Fruit fly (Drosophila melanogaster) whole organism, adult: ENCODE measurements around the gene Tim17a2.

Source experiments
- CG11617 ChIP-seq: fragments of 200-800 bp; sonication (Bioruptor generic); optimal IDR thresholded peaks from 2 replicates; lab custom pipeline; 2017; ENCODE audit warnings: mild to moderate bottlenecking, missing biosample characterization, missing genetic modification reagents, missing genetic modification characterization
- CG12768 ChIP-seq: fragments of 200-800 bp; sonication (Bioruptor generic); optimal IDR thresholded peaks from 2 replicates; lab custom pipeline; 2017; ENCODE audit warnings: missing biosample characterization, missing genetic modification characterization, mild to moderate bottlenecking, moderate library complexity, missing genetic modification reagents
- CG14711 ChIP-seq: fragments of 200-800 bp; sonication (Bioruptor generic); optimal IDR thresholded peaks from 2 replicates; lab custom pipeline; 2018; ENCODE audit warnings: missing biosample characterization, mild to moderate bottlenecking, missing genetic modification characterization, moderate library complexity
- CG1620 ChIP-seq: fragments of 200-800 bp; sonication (Bioruptor generic); optimal IDR thresholded peaks from 2 replicates; lab custom pipeline; 2016; ENCODE audit warnings: missing biosample characterization, missing genetic modification characterization
- CG33017 ChIP-seq: fragments of 200-800 bp; sonication (Bioruptor generic); optimal IDR thresholded peaks from 2 replicates; lab custom pipeline; 2018; ENCODE audit warnings: missing biosample characterization, mild to moderate bottlenecking, missing genetic modification characterization, moderate library complexity
- CG5204 ChIP-seq: fragments of 200-800 bp; sonication (Bioruptor generic); optimal IDR thresholded peaks from 2 replicates; lab custom pipeline; 2016; ENCODE audit warnings: missing biosample characterization, missing genetic modification characterization
- CG7045 ChIP-seq: fragments of 200-800 bp; sonication (Bioruptor generic); optimal IDR thresholded peaks from 2 replicates; lab custom pipeline; 2017; ENCODE audit warnings: missing biosample characterization, mild to moderate bottlenecking, missing genetic modification characterization
- CG7101 ChIP-seq: fragments of 200-800 bp; sonication (Bioruptor generic); optimal IDR thresholded peaks from 2 replicates; lab custom pipeline; 2018; ENCODE audit warnings: missing biosample characterization, mild to moderate bottlenecking, missing genetic modification characterization, moderate library complexity
- Clk ChIP-seq: fragments of 200-800 bp; sonication (Bioruptor generic); optimal IDR thresholded peaks from 2 replicates; lab custom pipeline; 2017; ENCODE audit warnings: missing biosample characterization, missing genetic modification characterization
- Crg-1 ChIP-seq: fragments of 200-800 bp; sonication (Bioruptor generic); optimal IDR thresholded peaks from 2 replicates; lab custom pipeline; 2016; ENCODE audit warnings: missing biosample characterization, missing genetic modification characterization
- Hr96 ChIP-seq: fragments of 200-800 bp; sonication (Bioruptor generic); optimal IDR thresholded peaks from 2 replicates; lab custom pipeline; 2016; ENCODE audit warnings: missing biosample characterization, missing genetic modification characterization
- Mnt ChIP-seq: fragments of 200-800 bp; sonication (Bioruptor generic); optimal IDR thresholded peaks from 2 replicates; lab custom pipeline; 2016; ENCODE audit warnings: missing biosample characterization, mild to moderate bottlenecking, missing genetic modification characterization
- bab1 ChIP-seq: fragments of 200-800 bp; sonication (Bioruptor generic); optimal IDR thresholded peaks from 3 replicates; lab custom pipeline; 2019; ENCODE audit warnings: missing biosample characterization, mild to moderate bottlenecking, missing genetic modification characterization, moderate library complexity
- cic ChIP-seq: fragments of 200-800 bp; sonication (Bioruptor generic); optimal IDR thresholded peaks from 2 replicates; lab custom pipeline; 2017; ENCODE audit warnings: missing biosample characterization, mild to moderate bottlenecking, missing genetic modification characterization, moderate library complexity
- cnc ChIP-seq, 2 experiments: fragments of >200 bp; optimal IDR thresholded peaks; 2 replicates each; lab custom pipeline; 2017
- kay ChIP-seq: fragments of 200-800 bp; sonication (Bioruptor generic); peaks from one replicate; lab custom pipeline; 2016; ENCODE audit warnings: missing biosample characterization, missing genetic modification characterization, borderline replicate concordance
- ovo ChIP-seq: fragments of 200-800 bp; sonication (Bioruptor generic); optimal IDR thresholded peaks from 2 replicates; lab custom pipeline; 2016; ENCODE audit warnings: missing biosample characterization, missing genetic modification characterization
- pad ChIP-seq: fragments of 200-800 bp; sonication (Bioruptor generic); optimal IDR thresholded peaks from 3 replicates; lab custom pipeline; 2017; ENCODE audit warnings: missing biosample characterization, missing genetic modification characterization, mild to moderate bottlenecking, moderate library complexity, missing genetic modification reagents
- tj ChIP-seq: fragments of 200-800 bp; sonication (Bioruptor generic); optimal IDR thresholded peaks from 3 replicates; lab custom pipeline; 2017; ENCODE audit warnings: missing biosample characterization, mild to moderate bottlenecking, missing genetic modification characterization, moderate library complexity
- toe ChIP-seq: fragments of 200-800 bp; sonication (Bioruptor generic); optimal IDR thresholded peaks from 2 replicates; lab custom pipeline; 2016; ENCODE audit warnings: missing biosample characterization, missing genetic modification characterization

Tim17a2 gene

DNA sequence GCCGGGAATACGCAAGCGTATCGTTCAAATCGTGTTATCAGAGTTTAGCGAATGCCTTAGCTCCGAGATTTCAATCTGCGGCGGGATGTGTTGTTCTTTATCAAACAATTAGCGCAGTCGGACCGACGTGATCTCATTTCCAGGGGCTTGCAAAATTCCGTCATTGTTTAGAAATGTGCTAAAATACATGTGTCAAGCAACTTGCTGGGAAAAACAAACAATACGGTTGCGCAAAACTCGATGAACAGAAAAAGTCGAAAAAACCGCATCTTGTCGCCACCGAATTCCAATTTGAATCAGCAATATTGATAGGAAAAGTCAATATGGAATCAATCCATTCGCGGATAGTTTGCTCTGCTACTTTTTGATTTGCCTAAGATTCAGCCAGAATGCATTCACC is at the start of gene Tim17a2:
Gene Tim17a2, minus strand, starts transcription at position 101 of the 400 bp plus-strand sequence.
- no peak for TF ChIP-seq Clk (GFP tag; lab: Kevin White, UChicago)

DNA sequence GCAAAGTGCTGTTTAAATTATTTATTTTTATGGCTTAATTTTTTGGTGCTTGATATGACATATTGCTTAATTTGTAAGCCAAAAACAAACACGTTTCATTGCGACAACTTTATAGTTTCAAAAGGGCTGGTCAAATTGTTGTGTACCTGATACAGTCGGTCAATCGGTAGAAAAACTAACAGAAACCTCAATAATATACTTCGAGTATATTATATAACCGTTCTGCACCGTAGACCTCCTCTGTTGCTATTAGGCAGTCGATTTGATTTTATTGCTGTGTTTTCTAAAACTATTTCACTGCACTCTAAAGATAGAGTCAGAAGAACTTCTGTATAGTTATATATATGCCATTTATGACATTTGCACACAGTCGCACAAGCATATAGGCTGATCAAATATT is 47.8 kb upstream of the Tim17a2 start:
- TF ChIP-seq kay (GFP tag; lab: Kevin White, UChicago) (peak; percentile 73), CG12768 (no peak)

DNA sequence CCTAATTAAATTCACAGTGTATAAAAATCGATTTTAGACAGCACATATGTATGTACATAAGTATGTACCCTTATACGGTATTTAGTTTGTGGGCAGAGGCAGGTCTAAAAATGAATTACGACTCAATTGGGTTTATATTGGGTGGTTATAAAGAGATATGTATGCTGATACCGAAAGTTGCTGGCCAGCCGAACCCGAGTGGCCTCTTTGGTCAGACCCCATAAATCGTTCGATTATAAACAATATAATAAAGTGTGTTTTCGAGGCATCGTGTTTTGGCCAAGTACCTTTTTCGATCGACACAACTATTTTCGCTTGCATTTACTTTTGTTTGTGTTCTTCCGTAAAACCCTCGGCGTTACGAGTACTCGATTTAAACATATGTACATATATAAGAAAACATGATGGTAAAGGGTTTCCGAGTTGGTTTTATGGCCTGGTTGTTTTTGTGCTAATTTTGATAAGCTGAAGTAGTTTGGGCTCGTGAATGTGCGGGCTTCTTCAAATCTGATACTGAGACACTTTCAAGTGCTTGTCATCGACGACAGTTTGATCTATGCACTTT is 46.8 kb upstream of the Tim17a2 start:
- TF ChIP-seq CG11617 (GFP tag; lab: Kevin White, UChicago) (no peak), CG14711 (tag; lab: Kevin White, UChicago) (no peak), kay (GFP tag; lab: Kevin White, UChicago) (peak; percentile 89), cic (GFP tag; lab: Kevin White, UChicago) (peak; percentile 49), CG7101 (tag; lab: Kevin White, UChicago) (no peak), ovo (GFP tag; lab: Kevin White, UChicago) (no peak), pad (peak; percentile 5)

DNA sequence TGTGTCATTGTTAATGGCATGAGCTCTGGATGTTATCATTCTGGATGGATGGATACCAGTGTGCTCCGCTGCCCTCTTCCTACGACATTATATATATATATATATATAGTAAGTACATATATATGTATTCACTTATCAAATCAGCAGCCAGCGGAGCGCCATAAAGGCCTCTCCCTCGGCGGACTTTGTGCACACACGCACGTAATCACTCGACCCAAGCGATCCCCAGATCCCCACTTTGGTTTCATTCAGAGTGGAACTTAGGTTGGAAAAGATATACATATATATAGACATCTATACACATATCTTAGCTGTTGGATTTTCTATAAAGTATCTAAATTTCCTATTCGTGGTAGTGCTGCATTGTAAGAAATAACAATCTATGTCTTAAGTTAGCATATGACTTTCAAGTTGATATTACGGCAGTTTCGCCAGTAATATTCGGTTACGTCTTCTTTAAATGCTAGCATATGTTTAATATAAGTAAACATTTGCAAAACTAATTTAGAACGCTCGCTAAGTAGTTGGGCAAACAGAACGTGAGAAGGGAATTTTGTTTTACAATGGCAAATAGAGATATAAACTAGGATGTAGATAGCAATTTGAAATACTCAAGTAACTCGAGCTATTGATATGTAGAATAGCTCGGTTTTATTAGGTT is 45.8 kb upstream of the Tim17a2 start:
- TF ChIP-seq kay (GFP tag; lab: Kevin White, UChicago) (peak; percentile 66), Mnt (GFP tag; lab: Kevin White, UChicago) (no peak), tj (GFP tag; lab: Kevin White, UChicago) (no peak)

DNA sequence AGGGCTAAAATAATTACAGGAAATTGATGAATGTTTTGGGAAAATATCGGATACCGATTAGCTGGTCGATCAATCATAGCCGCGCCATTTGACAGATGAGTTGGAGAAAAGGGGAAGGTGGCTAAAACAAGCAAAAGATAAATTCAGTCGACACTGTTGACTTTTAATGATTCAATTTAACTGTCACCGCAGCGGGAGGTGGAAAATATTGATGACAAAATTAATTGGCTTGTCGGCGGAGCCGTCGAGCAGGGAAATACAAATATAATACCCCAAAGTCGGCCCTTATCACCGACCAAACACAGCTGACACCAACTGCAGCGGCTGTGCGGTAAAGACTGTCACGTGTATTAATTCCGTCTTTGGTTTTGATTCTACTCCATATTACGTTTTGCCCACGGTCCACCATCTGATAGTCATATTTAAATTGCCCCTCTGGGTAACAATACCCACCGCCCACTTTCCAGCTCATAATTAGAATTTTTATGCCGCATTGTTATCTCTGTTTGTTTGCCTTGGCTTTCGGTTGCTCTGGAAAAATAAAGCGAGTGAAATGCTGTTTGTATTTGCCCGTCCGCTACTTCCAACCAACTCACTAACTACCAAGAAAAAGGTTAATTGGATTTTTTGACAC is 43.5 kb upstream of the Tim17a2 start:
- TF ChIP-seq bab1 (no peak), Mnt (GFP tag; lab: Kevin White, UChicago) (no peak), toe (GFP tag; lab: Kevin White, UChicago) (no peak), CG5204 (GFP tag; lab: Kevin White, UChicago) (no peak), ovo (GFP tag; lab: Kevin White, UChicago) (no peak), CG7045 (no peak), CG1620 (no peak), tj (GFP tag; lab: Kevin White, UChicago) (no peak), kay (GFP tag; lab: Kevin White, UChicago) (peak; percentile 87), cic (GFP tag; lab: Kevin White, UChicago) (peak; percentile 44), Clk (GFP tag; lab: Kevin White, UChicago) (no peak), CG33017 (no peak), CG12768 (peak; percentile 10), Crg-1 (GFP tag; lab: Kevin White, UChicago) (no peak)

DNA sequence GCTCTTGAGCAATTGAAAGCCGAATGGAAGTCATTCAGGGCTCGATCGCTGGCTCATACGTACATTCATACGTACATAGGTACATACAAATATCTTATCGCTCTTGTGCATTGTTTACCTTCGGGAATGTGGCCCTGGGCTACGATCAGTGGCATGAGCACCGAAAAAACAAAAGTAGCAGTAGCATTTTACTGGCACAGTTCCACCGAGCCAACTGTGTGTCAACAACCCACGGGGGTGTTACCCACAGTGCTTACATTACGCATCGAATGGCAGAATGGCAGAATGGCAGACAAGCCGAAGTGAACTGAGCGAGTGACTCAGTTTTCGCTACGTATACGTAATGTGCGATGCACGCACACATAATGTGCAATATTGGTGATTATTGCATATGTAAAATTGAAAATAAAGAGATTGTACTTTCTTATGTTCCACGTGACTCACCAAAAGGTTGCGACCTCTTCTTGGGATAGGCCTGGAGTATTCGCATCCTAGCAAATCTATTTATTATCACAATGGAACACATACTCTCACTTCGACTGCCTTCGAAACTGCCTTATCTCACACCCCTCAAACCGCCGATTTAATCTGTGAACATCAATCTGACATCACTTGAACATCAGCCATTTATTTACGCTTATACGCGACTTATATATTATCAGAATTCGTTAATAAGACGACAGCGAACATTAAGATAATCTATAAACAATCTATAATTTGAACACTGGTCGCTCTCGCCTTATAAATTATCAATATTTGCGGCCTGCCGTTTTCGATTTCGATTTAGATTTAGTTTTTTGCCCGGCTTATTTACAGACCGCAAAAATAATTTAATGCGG is 40.7 kb upstream of the Tim17a2 start:
- peak; percentile 29 for TF ChIP-seq tj (GFP tag; lab: Kevin White, UChicago)
- no peak for TF ChIP-seq pad
- TF ChIP-seq CG7045 = no peak
- no peak for TF ChIP-seq toe (GFP tag; lab: Kevin White, UChicago)
- TF ChIP-seq CG33017 = no peak

DNA sequence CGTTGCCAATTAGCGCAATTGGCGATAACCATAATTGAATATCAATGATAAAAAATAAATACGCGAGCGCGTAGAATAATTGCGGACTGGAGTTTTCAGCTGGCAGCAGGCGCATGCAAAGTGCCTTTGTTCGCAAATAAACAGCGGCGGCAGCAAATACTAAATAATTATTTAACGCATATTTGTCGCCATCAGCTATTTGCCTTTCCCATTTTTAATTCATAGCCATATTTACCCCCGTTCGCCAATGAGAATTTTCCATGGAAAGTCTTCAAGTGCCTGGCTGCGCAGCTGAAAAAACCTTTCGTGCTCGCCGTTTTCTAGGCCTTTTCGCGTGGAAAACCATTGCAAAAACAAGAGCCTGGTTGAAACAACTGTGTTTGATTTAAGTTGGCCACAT is 39.4 kb upstream of the Tim17a2 start:
- TF ChIP-seq Crg-1 (GFP tag; lab: Kevin White, UChicago) (no peak), cnc (optimal IDR thresholded peaks at IDR 0.05; lab: Kevin White, UChicago) (no peak), Mnt (GFP tag; lab: Kevin White, UChicago) (peak; percentile 3), bab1 (no peak), CG7101 (tag; lab: Kevin White, UChicago) (peak; percentile 67), CG7045 (peak; percentile 56), kay (GFP tag; lab: Kevin White, UChicago) (no peak), CG14711 (tag; lab: Kevin White, UChicago) (no peak), Hr96 (GFP tag; lab: Kevin White, UChicago) (no peak), toe (GFP tag; lab: Kevin White, UChicago) (peak; percentile 30), ovo (GFP tag; lab: Kevin White, UChicago) (peak; percentile 18), cic (GFP tag; lab: Kevin White, UChicago) (peak; percentile 76), Clk (GFP tag; lab: Kevin White, UChicago) (no peak), CG12768 (peak; percentile 38), CG1620 (peak; percentile 34), CG33017 (peak; percentile 25), CG5204 (GFP tag; lab: Kevin White, UChicago) (no peak), CG11617 (GFP tag; lab: Kevin White, UChicago) (peak; percentile 64), pad (peak; percentile 39), tj (GFP tag; lab: Kevin White, UChicago) (peak; percentile 90)
